Worm (Caenorhabditis elegans) whole organism, L2 larva: Measurements from ENCODE around the gene F54D8.10.

Experiments used
- alr-1 ChIP-seq: fragments of 150-350 bp; optimal IDR thresholded peaks from 2 replicates; lab custom pipeline; 2014; ENCODE audit warnings: missing biosample characterization, missing genetic modification characterization
- ama-1 ChIP-seq: fragments of 150-350 bp; optimal IDR thresholded peaks from 2 replicates; lab custom pipeline; 2018; ENCODE audit warnings: inconsistent platforms
- egl-27 ChIP-seq: sonication (generic microtip); optimal IDR thresholded peaks from 3 replicates; lab custom pipeline; 2017; ENCODE audit warnings: missing biosample characterization, missing genetic modification reagents, missing genetic modification characterization
- lin-39 ChIP-seq: fragments of 150-350 bp; optimal IDR thresholded peaks from 2 replicates; lab custom pipeline; 2014; ENCODE audit warnings: missing biosample characterization, missing genetic modification reagents, missing genetic modification characterization
- mab-5 ChIP-seq: fragments of 150-350 bp; optimal IDR thresholded peaks from 2 replicates; lab custom pipeline; 2014; ENCODE audit warnings: missing biosample characterization, missing genetic modification characterization

DNA sequence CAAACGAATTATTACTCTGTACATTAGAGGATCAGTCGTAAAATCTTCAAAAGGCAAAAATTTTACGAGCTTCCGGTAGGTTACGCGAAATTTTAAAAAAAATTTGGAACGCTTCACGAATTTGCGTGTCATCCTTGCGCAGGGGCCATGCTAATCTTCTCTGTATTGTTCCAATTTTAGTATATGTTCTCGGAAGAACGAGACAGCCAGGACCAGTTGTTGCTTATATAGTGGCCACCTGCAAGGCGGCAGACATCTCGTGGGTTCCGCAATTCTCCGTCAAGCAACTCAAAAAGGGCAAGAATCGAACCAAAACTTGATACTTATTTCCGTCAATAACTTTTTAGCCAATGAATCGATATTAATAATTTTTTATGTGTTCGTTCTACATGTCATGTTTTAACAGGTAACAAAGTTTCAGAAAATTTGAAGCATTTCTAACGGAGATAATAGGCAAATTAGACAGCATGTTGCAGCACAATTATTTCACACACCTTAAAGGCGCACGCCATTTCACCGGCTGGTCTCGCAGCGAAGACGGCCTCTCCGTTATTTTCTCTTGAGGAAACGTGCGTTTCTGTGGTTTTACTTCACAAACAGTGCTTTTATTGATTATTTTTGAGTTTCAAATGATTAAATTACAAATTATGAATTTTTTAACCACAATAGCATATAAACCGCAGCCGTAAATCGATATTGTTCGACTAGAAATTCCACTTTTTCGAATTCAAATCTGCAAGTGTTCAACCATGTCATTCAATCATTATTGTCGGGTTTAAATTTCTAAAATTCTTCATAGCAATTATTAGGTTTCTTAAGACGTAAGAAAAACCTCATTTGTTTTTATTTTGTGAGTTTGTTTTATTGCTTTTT lies 13.7 kb upstream of the F54D8.10 start:
- no peak for TF ChIP-seq ama-1
- TF ChIP-seq egl-27 (tag; lab: Kevin White, UChicago): peak; percentile 31
- TF ChIP-seq lin-39: no peak
- TF ChIP-seq alr-1 (tag; lab: Kevin White, UChicago): no peak
- peak; percentile 25 for TF ChIP-seq mab-5
